Fruit fly (Drosophila melanogaster) whole organism, prepupa: Measurements from ENCODE around the gene dop.
A peak's percentile ranks its signal among the peaks of the same experiment; 100 is the strongest.

Experiments used
- Blimp-1 ChIP-seq: fragments of 200-800 bp; sonication (Bioruptor generic); optimal IDR thresholded peaks from 3 replicates; lab custom pipeline; 2017; ENCODE audit warnings: missing biosample characterization, missing genetic modification characterization, mild to moderate bottlenecking, moderate library complexity, missing genetic modification reagents
- CG10631 ChIP-seq: fragments of 200-800 bp; sonication (Bioruptor generic); optimal IDR thresholded peaks from 2 replicates; lab custom pipeline; 2016; ENCODE audit warnings: missing biosample characterization, missing genetic modification characterization
- CG10669 ChIP-seq: fragments of 200-800 bp; sonication (Bioruptor generic); optimal IDR thresholded peaks from 3 replicates; lab custom pipeline; 2018; ENCODE audit warnings: missing biosample characterization, mild to moderate bottlenecking, missing genetic modification characterization, moderate library complexity
- CG11294 ChIP-seq: fragments of 200-800 bp; sonication (Bioruptor generic); IDR thresholded peaks from 2 replicates; pipeline ENCODE4 v1.3.6; 2022; ENCODE audit warnings: missing biosample characterization, missing genetic modification characterization
- CG11902 ChIP-seq: fragments of 200-800 bp; sonication (Bioruptor generic); optimal IDR thresholded peaks from 3 replicates; lab custom pipeline; 2016; ENCODE audit warnings: missing biosample characterization, missing genetic modification characterization
- CG15336 ChIP-seq: fragments of 200-800 bp; sonication (Bioruptor generic); IDR thresholded peaks from 2 replicates; pipeline ENCODE4 v1.3.6; 2022; ENCODE audit warnings: missing biosample characterization, missing genetic modification characterization
- CG16779 ChIP-seq: fragments of 200-800 bp; sonication (Bioruptor generic); optimal IDR thresholded peaks from 3 replicates; lab custom pipeline; 2017; ENCODE audit warnings: missing biosample characterization, mild to moderate bottlenecking, missing genetic modification characterization
- CG3032 ChIP-seq: fragments of 200-800 bp; optimal IDR thresholded peaks from 2 replicates; lab custom pipeline; 2019; ENCODE audit warnings: missing biosample characterization, mild to moderate bottlenecking, missing genetic modification characterization, moderate library complexity
- CG31627 ChIP-seq: fragments of 200-800 bp; sonication (Bioruptor generic); optimal IDR thresholded peaks from 3 replicates; lab custom pipeline; 2016; ENCODE audit warnings: missing biosample characterization, missing genetic modification characterization
- CG34406 ChIP-seq: fragments of 200-800 bp; sonication (Bioruptor generic); optimal IDR thresholded peaks from 3 replicates; lab custom pipeline; 2016; ENCODE audit warnings: missing biosample characterization, missing genetic modification characterization
- CG3919 ChIP-seq: fragments of 200-800 bp; sonication (Bioruptor generic); optimal IDR thresholded peaks from 3 replicates; lab custom pipeline; 2016; ENCODE audit warnings: missing biosample characterization, missing genetic modification characterization
- CG4318 ChIP-seq: fragments of 200-800 bp; sonication (Bioruptor generic); optimal IDR thresholded peaks from 3 replicates; lab custom pipeline; 2017; ENCODE audit warnings: missing biosample characterization, mild to moderate bottlenecking, missing genetic modification characterization
- CG6163 ChIP-seq: fragments of 200-800 bp; sonication (Bioruptor generic); IDR thresholded peaks from 3 replicates; pipeline ENCODE4 v1.3.6; 2022; ENCODE audit warnings: missing biosample characterization, missing genetic modification characterization
- CG6808 ChIP-seq: fragments of 200-800 bp; sonication (Bioruptor generic); optimal IDR thresholded peaks from 3 replicates; lab custom pipeline; 2017; ENCODE audit warnings: missing biosample characterization, missing genetic modification characterization, mild to moderate bottlenecking, moderate library complexity, missing genetic modification reagents
- CG6854 ChIP-seq: fragments of 200-800 bp; sonication (Bioruptor generic); optimal IDR thresholded peaks from 2 replicates; lab custom pipeline; 2017; ENCODE audit warnings: missing biosample characterization, mild to moderate bottlenecking, missing genetic modification characterization
- CG7368 ChIP-seq: fragments of 200-800 bp; sonication (Bioruptor generic); optimal IDR thresholded peaks from 3 replicates; lab custom pipeline; 2016; ENCODE audit warnings: missing biosample characterization, missing genetic modification characterization
- CG8632 ChIP-seq: fragments of 200-800 bp; sonication (Bioruptor generic); optimal IDR thresholded peaks from 3 replicates; lab custom pipeline; 2016; ENCODE audit warnings: missing biosample characterization, missing genetic modification characterization
- CG9139 ChIP-seq: fragments of 200-800 bp; sonication (Bioruptor generic); optimal IDR thresholded peaks from 3 replicates; lab custom pipeline; 2017; ENCODE audit warnings: missing biosample characterization, mild to moderate bottlenecking, missing genetic modification characterization
- Eip78C ChIP-seq: fragments of 200-800 bp; sonication (Bioruptor generic); peaks from one replicate; lab custom pipeline; 2016; ENCODE audit warnings: missing biosample characterization, missing genetic modification characterization
- Eip93F ChIP-seq: fragments of 200-800 bp; sonication (Bioruptor generic); optimal IDR thresholded peaks from 2 replicates; lab custom pipeline; 2016; ENCODE audit warnings: missing biosample characterization, mild to moderate bottlenecking, missing genetic modification characterization
- Ets21C ChIP-seq: fragments of 200-800 bp; sonication (Bioruptor generic); optimal IDR thresholded peaks from 3 replicates; lab custom pipeline; 2016; ENCODE audit warnings: missing biosample characterization, missing genetic modification characterization
- Ets96B ChIP-seq: fragments of 200-800 bp; optimal IDR thresholded peaks from 2 replicates; lab custom pipeline; 2019; ENCODE audit warnings: missing biosample characterization, mild to moderate bottlenecking, missing genetic modification characterization, moderate library complexity
- Hr39 ChIP-seq: fragments of 200-800 bp; sonication (Bioruptor generic); optimal IDR thresholded peaks from 2 replicates; lab custom pipeline; 2016; ENCODE audit warnings: missing biosample characterization, missing genetic modification characterization
- Hr4 ChIP-seq: fragments of 200-800 bp; sonication (Bioruptor generic); optimal IDR thresholded peaks from 3 replicates; lab custom pipeline; 2016; ENCODE audit warnings: missing biosample characterization, missing genetic modification characterization
- Met ChIP-seq: fragments of 200-800 bp; sonication (Bioruptor generic); optimal IDR thresholded peaks from 3 replicates; lab custom pipeline; 2016; ENCODE audit warnings: missing biosample characterization, missing genetic modification characterization
- OdsH ChIP-seq: fragments of 200-800 bp; sonication (Bioruptor generic); optimal IDR thresholded peaks from 3 replicates; lab custom pipeline; 2016; ENCODE audit warnings: missing biosample characterization, missing genetic modification characterization
- Smox ChIP-seq: fragments of 200-800 bp; sonication (Bioruptor generic); optimal IDR thresholded peaks from 3 replicates; lab custom pipeline; 2016; ENCODE audit warnings: missing biosample characterization, missing genetic modification characterization
- Sox102F ChIP-seq: fragments of 200-800 bp; sonication (Bioruptor generic); optimal IDR thresholded peaks from 2 replicates; lab custom pipeline; 2016; ENCODE audit warnings: missing biosample characterization, mild to moderate bottlenecking, missing genetic modification characterization
- Sox14 ChIP-seq: fragments of 200-800 bp; sonication (Bioruptor generic); optimal IDR thresholded peaks from 3 replicates; lab custom pipeline; 2016; ENCODE audit warnings: missing biosample characterization, missing genetic modification characterization
- acj6 ChIP-seq: fragments of 200-800 bp; sonication (Bioruptor generic); optimal IDR thresholded peaks from 3 replicates; lab custom pipeline; 2016; ENCODE audit warnings: missing biosample characterization, missing genetic modification characterization
- dac ChIP-seq: fragments of 200-800 bp; sonication (Bioruptor generic); optimal IDR thresholded peaks from 2 replicates; lab custom pipeline; 2017; ENCODE audit warnings: missing biosample characterization, mild to moderate bottlenecking, missing genetic modification characterization
- dsx ChIP-seq: fragments of 200-800 bp; optimal IDR thresholded peaks from 3 replicates; lab custom pipeline; 2019; ENCODE audit warnings: missing biosample characterization, mild to moderate bottlenecking, missing genetic modification characterization, moderate library complexity; ENCODE audit not compliant: poor library complexity, severe bottlenecking
- eg ChIP-seq: fragments of 200-800 bp; sonication (Bioruptor generic); IDR thresholded peaks from 3 replicates; pipeline ENCODE4 v1.3.6; 2022; ENCODE audit warnings: missing biosample characterization, missing genetic modification characterization
- esn ChIP-seq: fragments of 200-800 bp; sonication (Bioruptor generic); optimal IDR thresholded peaks from 2 replicates; lab custom pipeline; 2016; ENCODE audit warnings: missing biosample characterization, mild to moderate bottlenecking, missing genetic modification characterization, moderate library complexity
- fd59A ChIP-seq: fragments of 200-800 bp; sonication (Bioruptor generic); optimal IDR thresholded peaks from 2 replicates; lab custom pipeline; 2017; ENCODE audit warnings: missing biosample characterization, mild to moderate bottlenecking, missing genetic modification characterization, missing genetic modification reagents
- fd85E ChIP-seq: fragments of 200-800 bp; sonication (Bioruptor generic); optimal IDR thresholded peaks from 3 replicates; lab custom pipeline; 2016; ENCODE audit warnings: missing biosample characterization, missing genetic modification characterization
- lz ChIP-seq: fragments of 200-800 bp; sonication (Bioruptor generic); optimal IDR thresholded peaks from 3 replicates; lab custom pipeline; 2016; ENCODE audit warnings: missing biosample characterization, missing genetic modification characterization
- net ChIP-seq: fragments of 200-800 bp; sonication (Bioruptor generic); optimal IDR thresholded peaks from 3 replicates; lab custom pipeline; 2016; ENCODE audit warnings: missing biosample characterization, missing genetic modification characterization
- pdm3 ChIP-seq: fragments of 200-800 bp; sonication (Bioruptor generic); optimal IDR thresholded peaks from 3 replicates; lab custom pipeline; 2016; ENCODE audit warnings: missing biosample characterization, missing genetic modification characterization
- salr ChIP-seq, 2 experiments: fragments of 200-800 bp; sonication (Bioruptor generic); optimal IDR thresholded peaks; 3 replicates each; lab custom pipeline; 2016 to 2018; ENCODE audit warnings: missing biosample characterization in 2 of 2, missing genetic modification characterization in 2 of 2, mild to moderate bottlenecking in 1 of 2
- spab ChIP-seq: fragments of 200-800 bp; sonication (Bioruptor generic); optimal IDR thresholded peaks from 2 replicates; lab custom pipeline; 2017; ENCODE audit warnings: missing biosample characterization, mild to moderate bottlenecking, missing genetic modification characterization, missing genetic modification reagents
- ss ChIP-seq, 2 experiments: fragments of 200-800 bp; sonication (Bioruptor generic); optimal IDR thresholded peaks; 2 replicates in 1 of 2; 3 replicates in 1 of 2; lab custom pipeline; 2017 to 2018; ENCODE audit warnings: mild to moderate bottlenecking in 2 of 2, missing biosample characterization in 2 of 2, missing genetic modification characterization in 2 of 2, moderate library complexity in 1 of 2
- svp ChIP-seq: fragments of 200-800 bp; sonication (Bioruptor generic); peaks from one replicate; lab custom pipeline; 2016; ENCODE audit warnings: missing biosample characterization, missing genetic modification characterization
- topi ChIP-seq: fragments of 200-800 bp; sonication (Bioruptor generic); optimal IDR thresholded peaks from 3 replicates; lab custom pipeline; 2016; ENCODE audit warnings: missing biosample characterization, missing genetic modification characterization
- vri ChIP-seq: fragments of 200-800 bp; sonication (Bioruptor generic); optimal IDR thresholded peaks from 3 replicates; lab custom pipeline; 2016; ENCODE audit warnings: missing biosample characterization, mild to moderate bottlenecking, missing genetic modification characterization

dop gene

dm6 chr3L:15533402-15534129 lies 32.2 kb upstream of the dop start (continued):
- TF ChIP-seq topi (GFP tag; lab: Kevin White, UChicago) (peak; percentile 84), CG3919 (GFP tag; lab: Kevin White, UChicago) (peak; percentile 68), CG6808 (GFP tag; lab: Kevin White, UChicago) (peak; percentile 70), OdsH (GFP tag; lab: Kevin White, UChicago) (peak; percentile 65), salr (GFP tag; optimal IDR thresholded peaks at IDR 0.05; lab: Kevin White, UChicago) (peak; percentile 25 to 31), Blimp-1 (GFP tag; lab: Kevin White, UChicago) (peak; percentile 52), CG9139 (GFP tag; lab: Kevin White, UChicago) (peak; percentile 53), CG11902 (GFP tag; lab: Kevin White, UChicago) (peak; percentile 35), CG8632 (GFP tag; lab: Kevin White, UChicago) (peak; percentile 31), esn (GFP tag; lab: Kevin White, UChicago) (peak; percentile 87), dsx (GFP tag; lab: Kevin White, UChicago) (peak; percentile 54), CG15336 (peak; percentile 74), Eip78C (GFP tag; lab: Kevin White, UChicago) (peak; percentile 94), dac (GFP tag; lab: Kevin White, UChicago) (peak; percentile 61), Eip93F (GFP tag; lab: Kevin White, UChicago) (no peak)

dm6 chr3L:15534274-15535227 lies 31.3 kb upstream of the dop start:
- TF ChIP-seq esn (GFP tag; lab: Kevin White, UChicago) = peak; percentile 87
- peak; percentile 37; the same call in 1 of the 2 replicates for TF ChIP-seq CG11294 (GFP tag; lab: Robert Waterston, UW)
- peak; percentile 8; the same call in 1 of the 3 replicates for TF ChIP-seq CG6163
- TF ChIP-seq net (GFP tag; lab: Kevin White, UChicago) = peak; percentile 79
- peak; percentile 24 for TF ChIP-seq vri
- peak; percentile 81 for TF ChIP-seq Hr39 (GFP tag; lab: Kevin White, UChicago)
- TF ChIP-seq spab (GFP tag; lab: Kevin White, UChicago) = peak; percentile 70
- peak; percentile 93 for TF ChIP-seq svp
- TF ChIP-seq CG6854 = no peak
- peak; percentile 80 for TF ChIP-seq Smox (GFP tag; lab: Kevin White, UChicago)
- peak; percentile 62 for TF ChIP-seq Ets96B
- peak; percentile 79 for TF ChIP-seq pdm3
- peak; percentile 79 for TF ChIP-seq lz (GFP tag; lab: Kevin White, UChicago)
- peak; percentile 30; the same call in 1 of the 3 replicates for TF ChIP-seq eg
- peak; percentile 71 for TF ChIP-seq CG3032 (tag; lab: Kevin White, UChicago)
- peak; percentile 76 for TF ChIP-seq acj6 (GFP tag; lab: Kevin White, UChicago)
- peak; percentile 44 for TF ChIP-seq CG7368 (GFP tag; lab: Kevin White, UChicago)
- TF ChIP-seq salr (GFP tag; optimal IDR thresholded peaks at IDR 0.05; lab: Kevin White, UChicago) = peak; percentile 19 to 86
- TF ChIP-seq Eip93F (GFP tag; lab: Kevin White, UChicago) = no peak
- TF ChIP-seq Eip78C (GFP tag; lab: Kevin White, UChicago) = peak; percentile 95
- TF ChIP-seq Met (GFP tag; lab: Kevin White, UChicago) = peak; percentile 75
- peak; percentile 57 to 75 for TF ChIP-seq ss (GFP tag; optimal IDR thresholded peaks at IDR 0.05; lab: Kevin White, UChicago)
- peak; percentile 82 for TF ChIP-seq fd59A (GFP tag; lab: Kevin White, UChicago)
- peak; percentile 76 for TF ChIP-seq CG34406 (GFP tag; lab: Kevin White, UChicago)
- peak; percentile 81 for TF ChIP-seq OdsH (GFP tag; lab: Kevin White, UChicago)
- peak; percentile 79 for TF ChIP-seq Hr4 (GFP tag; lab: Kevin White, UChicago)
- peak; percentile 60 for TF ChIP-seq CG4318 (GFP tag; lab: Kevin White, UChicago)
- peak; percentile 68 for TF ChIP-seq CG16779 (tag; lab: Kevin White, UChicago)
- TF ChIP-seq Sox14 (GFP tag; lab: Kevin White, UChicago) = peak; percentile 77
- peak; percentile 79 for TF ChIP-seq CG31627
- peak; percentile 57 for TF ChIP-seq Ets21C (GFP tag; lab: Kevin White, UChicago)
- peak; percentile 70 for TF ChIP-seq dac (GFP tag; lab: Kevin White, UChicago)
- peak; percentile 60 for TF ChIP-seq CG10669
- TF ChIP-seq Sox102F (GFP tag; lab: Kevin White, UChicago) = peak; percentile 69
- TF ChIP-seq CG10631 = peak; percentile 80
- TF ChIP-seq fd85E (GFP tag; lab: Kevin White, UChicago) = no peak
